Fruit fly (Drosophila melanogaster): ENCODE measurements around the gene CG3168.

The CG3168 gene

dm6 chrX:6696467-6696866 lies 43.3 kb downstream of the CG3168 start (continued):
- TF ChIP-seq wdn (GFP tag; IDR thresholded peaks at IDR 0.05): no peak
- peak; percentile 39 for TF ChIP-seq CG12071 (GFP tag; optimal IDR thresholded peaks at IDR 0.05)
- no peak for TF ChIP-seq ham (GFP tag; IDR thresholded peaks at IDR 0.05)
- peak; percentile 67; the same call in 1 of the 3 replicates for TF ChIP-seq Optix (GFP tag; IDR thresholded peaks at IDR 0.05)
- TF ChIP-seq fu2 (GFP tag; optimal IDR thresholded peaks at IDR 0.05): peak; percentile 22
- peak; percentile 58 for TF ChIP-seq lmd (GFP tag; IDR thresholded peaks at IDR 0.05)
- TF ChIP-seq CG14710 (tag; optimal IDR thresholded peaks at IDR 0.05): peak; percentile 49
- TF ChIP-seq mirr (GFP tag; optimal IDR thresholded peaks at IDR 0.05): peak; percentile 35
- TF ChIP-seq insv (GFP tag; optimal IDR thresholded peaks at IDR 0.05): peak in 1 of 2 experiments; percentile 31
- peak; percentile 87 for TF ChIP-seq Hmr (GFP tag; optimal IDR thresholded peaks at IDR 0.05)
- TF ChIP-seq ro (GFP tag; IDR thresholded peaks at IDR 0.05): no peak
- TF ChIP-seq caup (GFP tag; optimal IDR thresholded peaks at IDR 0.05; ENCODE audit: severe bottlenecking): peak; percentile 67
- peak; percentile 79 for TF ChIP-seq gem (tag; optimal IDR thresholded peaks at IDR 0.05)
- peak; percentile 36 to 56 for TF ChIP-seq Pdp1 (GFP tag; optimal IDR thresholded peaks at IDR 0.05)
- TF ChIP-seq Med (GFP tag): peak; percentile 86
- TF ChIP-seq CG3995 (GFP tag; optimal IDR thresholded peaks at IDR 0.05): no peak
- peak; percentile 82 for TF ChIP-seq CG13296 (GFP tag; optimal IDR thresholded peaks at IDR 0.05)
- TF ChIP-seq ttk (GFP tag; IDR thresholded peaks at IDR 0.05): peak; percentile 47; the same call in 1 of the 2 replicates
- peak; percentile 13 for TF ChIP-seq CG4820 (GFP tag; optimal IDR thresholded peaks at IDR 0.05)
- peak; percentile 50 for TF ChIP-seq Fer2 (tag; optimal IDR thresholded peaks at IDR 0.05)
- TF ChIP-seq CG13624 (GFP tag; optimal IDR thresholded peaks at IDR 0.05): peak; percentile 38
- TF ChIP-seq CG6813 (GFP tag; optimal IDR thresholded peaks at IDR 0.05): peak; percentile 71
- peak; percentile 46 for TF ChIP-seq CG18011 (GFP tag; optimal IDR thresholded peaks at IDR 0.05)
- TF ChIP-seq CG17385 (GFP tag; optimal IDR thresholded peaks at IDR 0.05): peak; percentile 71
- TF ChIP-seq C15 (GFP tag; IDR thresholded peaks at IDR 0.05): no peak
- TF ChIP-seq H15 (GFP tag; IDR thresholded peaks at IDR 0.05): no peak
- peak; percentile 79 for TF ChIP-seq scrt (GFP tag; optimal IDR thresholded peaks at IDR 0.05)
- peak; percentile 69 for TF ChIP-seq CG13775 (GFP tag; optimal IDR thresholded peaks at IDR 0.05)
- peak; percentile 58 for TF ChIP-seq CG18619 (GFP tag; optimal IDR thresholded peaks at IDR 0.05)
- TF ChIP-seq Ets97D (GFP tag; optimal IDR thresholded peaks at IDR 0.05): peak; percentile 10
- peak; percentile 86 for TF ChIP-seq CG2678 (tag; optimal IDR thresholded peaks at IDR 0.05)
- TF ChIP-seq CG6765 (GFP tag; optimal IDR thresholded peaks at IDR 0.05): peak; percentile 78
- TF ChIP-seq Bteb2 (GFP tag; optimal IDR thresholded peaks at IDR 0.05): peak; percentile 43
- peak; percentile 59 for TF ChIP-seq D19B (GFP tag; optimal IDR thresholded peaks at IDR 0.05)
- TF ChIP-seq tll (GFP tag; optimal IDR thresholded peaks at IDR 0.05): no peak
- no peak for TF ChIP-seq lov (optimal IDR thresholded peaks at IDR 0.05)
- TF ChIP-seq lov (GFP tag; IDR thresholded peaks at IDR 0.05): 0 out of 3 replicates have a peak, but pooled peaks have one; percentile 41
- no peak for TF ChIP-seq Elba2 (GFP tag; optimal IDR thresholded peaks at IDR 0.05)
- TF ChIP-seq grau (tag; optimal IDR thresholded peaks at IDR 0.05): peak; percentile 75
- TF ChIP-seq Hr3 (GFP tag; optimal IDR thresholded peaks at IDR 0.05): peak; percentile 24
- TF ChIP-seq CG30020 (tag; optimal IDR thresholded peaks at IDR 0.05): no peak
- peak; percentile 84 for TF ChIP-seq B-H2 (GFP tag; optimal IDR thresholded peaks at IDR 0.05)
- no peak for TF ChIP-seq CG13123 (GFP tag; optimal IDR thresholded peaks at IDR 0.05)
- TF ChIP-seq pzg (GFP tag; optimal IDR thresholded peaks at IDR 0.05): no peak
- TF ChIP-seq hth (optimal IDR thresholded peaks at IDR 0.05): no peak
- TF ChIP-seq CG33557 (GFP tag; optimal IDR thresholded peaks at IDR 0.05): peak; percentile 52
- no peak for TF ChIP-seq Opbp (GFP tag; IDR thresholded peaks at IDR 0.05; ENCODE audit: partially characterized antibody)
- TF ChIP-seq CG32772 (GFP tag; IDR thresholded peaks at IDR 0.05): peak; percentile 54
- peak; percentile 44 for TF ChIP-seq CG12104 (GFP tag; optimal IDR thresholded peaks at IDR 0.05)
- peak; percentile 32; the same call in 1 of the 2 replicates for TF ChIP-seq Oaz (GFP tag; IDR thresholded peaks at IDR 0.05)

Data from whole organism, embryonic.